Worm (Caenorhabditis elegans): ENCODE data around the gene nlp-50.

Gene nlp-50

ce11 chrII:6764734-6765133 is at the start of gene nlp-50:
TSS of gene nlp-50 (plus strand) at chrII:6765034.
- TF ChIP-seq unc-39 (tag; optimal IDR thresholded peaks at IDR 0.05) (no peak), ceh-82 (tag; optimal IDR thresholded peaks at IDR 0.05) (no peak), nhr-23 (tag; optimal IDR thresholded peaks at IDR 0.05) (no peak), nhr-237 (tag; optimal IDR thresholded peaks at IDR 0.05) (no peak), peb-1 (tag; optimal IDR thresholded peaks at IDR 0.05) (no peak), elt-1 (tag; optimal IDR thresholded peaks at IDR 0.05) (no peak), crh-2 (tag; optimal IDR thresholded peaks at IDR 0.05) (no peak), dmd-4 (tag; optimal IDR thresholded peaks at IDR 0.05) (no peak)

DNA sequence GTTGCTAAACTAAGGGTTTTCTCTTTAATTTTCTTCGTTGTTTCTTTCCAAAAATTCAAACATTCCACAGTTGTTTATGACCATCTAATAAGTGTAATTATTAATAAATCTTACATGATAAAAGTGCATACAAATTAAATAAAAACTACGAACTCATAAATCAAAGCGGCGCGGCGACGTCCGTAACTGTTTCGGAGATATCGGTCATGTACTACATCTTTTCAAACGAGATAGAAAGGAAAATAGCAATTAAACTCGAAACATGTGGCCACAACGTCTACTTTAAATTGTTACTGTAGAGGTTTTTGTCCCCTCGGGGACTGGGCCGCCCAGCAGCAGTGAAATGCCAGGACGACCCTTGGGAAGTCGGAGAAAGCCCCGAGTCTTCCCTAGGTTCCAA is 49.0 kb upstream of the nlp-50 start:
- TF ChIP-seq sma-9 (GFP tag; optimal IDR thresholded peaks at IDR 0.05) (peak; percentile 59), sma-9 (tag; optimal IDR thresholded peaks at IDR 0.05) (no peak), aly-2 (tag; optimal IDR thresholded peaks at IDR 0.05) (no peak), nhr-21 (tag; optimal IDR thresholded peaks at IDR 0.05) (peak; percentile 42), nhr-10 (tag; optimal IDR thresholded peaks at IDR 0.05) (no peak)

DNA sequence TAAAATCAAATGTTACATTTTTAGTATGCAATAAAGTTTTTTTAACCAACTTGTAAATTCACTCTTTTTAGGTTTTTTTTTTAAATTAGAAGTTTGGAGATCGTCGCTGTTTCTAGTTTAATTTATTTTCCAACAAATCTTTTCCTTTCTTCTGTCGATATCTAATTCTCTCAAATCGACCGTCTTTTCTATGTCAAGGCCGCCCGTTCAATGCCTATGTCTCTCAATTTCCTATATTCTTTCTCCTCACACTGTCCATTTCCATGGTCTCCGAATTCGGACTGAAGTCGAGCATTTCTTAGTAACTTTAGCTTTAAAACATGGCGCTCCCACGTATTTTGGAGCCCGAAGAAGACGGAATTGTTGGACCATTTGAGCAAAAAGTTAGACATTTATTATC is 48.2 kb upstream of the nlp-50 start, which contains the start of the genes T14B4.5 and T14B4.20:
Gene T14B4.5 (plus strand): TSS at position 226 of the 400 bp plus-strand sequence.
Gene T14B4.20 (plus strand): TSS at position 264 of the 400 bp plus-strand sequence.
- TF ChIP-seq fos-1 (tag; optimal IDR thresholded peaks at IDR 0.05) (no peak), ztf-4 (tag; optimal IDR thresholded peaks at IDR 0.05) (no peak), nhr-25 (tag; optimal IDR thresholded peaks at IDR 0.05) (no peak), snpc-4 (tag; optimal IDR thresholded peaks at IDR 0.05) (no peak), nhr-237 (tag; optimal IDR thresholded peaks at IDR 0.05) (no peak), nhr-23 (tag; optimal IDR thresholded peaks at IDR 0.05) (no peak), Y55F3AM.14 (GFP tag; optimal IDR thresholded peaks at IDR 0.05) (no peak), nhr-6 (tag; optimal IDR thresholded peaks at IDR 0.05) (no peak), crh-2 (tag; optimal IDR thresholded peaks at IDR 0.05) (no peak), nhr-129 (tag; optimal IDR thresholded peaks at IDR 0.05) (no peak), lsy-2 (tag; optimal IDR thresholded peaks at IDR 0.05) (no peak), ceh-16 (tag; optimal IDR thresholded peaks at IDR 0.05) (no peak), egl-27 (tag; optimal IDR thresholded peaks at IDR 0.05) (no peak), skn-1 (tag; optimal IDR thresholded peaks at IDR 0.05) (no peak), aly-2 (tag; optimal IDR thresholded peaks at IDR 0.05) (no peak), blmp-1 (tag; optimal IDR thresholded peaks at IDR 0.05; ENCODE audit: insufficient read depth) (no peak), elt-1 (tag; optimal IDR thresholded peaks at IDR 0.05) (no peak)

- TF ChIP-seq alr-1 (tag; optimal IDR thresholded peaks at IDR 0.05) (no peak), R02D3.7 (tag; optimal IDR thresholded peaks at IDR 0.05) (no peak), egl-27 (tag; optimal IDR thresholded peaks at IDR 0.05) (no peak), ztf-4 (tag; optimal IDR thresholded peaks at IDR 0.05) (no peak), ZK546.5 (tag; optimal IDR thresholded peaks at IDR 0.05) (no peak), elt-3 (tag; optimal IDR thresholded peaks at IDR 0.05) (no peak)
Measured at ce11 chrII:6718221-6718620, 46.6 kb upstream of the nlp-50 start, which contains the start of gene tsp-10. TSS of gene tsp-10 (plus strand) at chrII:6718586.

DNA sequence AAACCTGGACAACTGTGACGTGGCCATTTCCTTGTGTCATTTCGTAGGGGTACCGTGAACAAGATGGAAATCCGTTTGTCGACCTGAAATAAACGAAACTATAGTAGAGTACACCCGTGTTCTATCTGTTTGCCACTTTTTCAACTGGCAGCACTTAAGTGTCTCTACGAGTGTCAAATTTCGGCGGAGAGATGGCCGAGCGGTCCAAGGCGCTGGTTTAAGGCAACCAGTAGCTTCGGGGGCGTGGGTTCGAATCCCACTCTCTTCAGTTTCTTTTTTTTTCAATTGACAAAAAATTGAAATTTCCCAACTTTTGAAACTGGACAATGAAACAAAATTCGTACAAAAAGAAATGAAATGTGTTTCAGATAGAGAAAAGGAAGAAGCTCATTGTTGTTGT is 43.3 kb upstream of the nlp-50 start:
- TF ChIP-seq mbf-1 (tag; optimal IDR thresholded peaks at IDR 0.05), result no peak
- TF ChIP-seq nhr-129 (tag; optimal IDR thresholded peaks at IDR 0.05), result peak; percentile 54
- TF ChIP-seq nhr-6 (tag; optimal IDR thresholded peaks at IDR 0.05), result no peak
- TF ChIP-seq lsy-2 (tag; optimal IDR thresholded peaks at IDR 0.05), result peak in 1 of 2 experiments; percentile 39
- peak; percentile 3 for TF ChIP-seq F13H6.1 (tag; optimal IDR thresholded peaks at IDR 0.05)
- no peak for TF ChIP-seq sma-3 (GFP tag; optimal IDR thresholded peaks at IDR 0.05)
- TF ChIP-seq lin-39 (tag; optimal IDR thresholded peaks at IDR 0.05), result no peak
- TF ChIP-seq ztf-11 (tag; optimal IDR thresholded peaks at IDR 0.05), result no peak
- TF ChIP-seq nhr-25 (tag; optimal IDR thresholded peaks at IDR 0.05), result no peak
- TF ChIP-seq nhr-23 (tag; optimal IDR thresholded peaks at IDR 0.05), result no peak
- TF ChIP-seq skn-1 (tag; optimal IDR thresholded peaks at IDR 0.05), result no peak
- TF ChIP-seq elt-1 (tag; optimal IDR thresholded peaks at IDR 0.05), result no peak
- no peak for TF ChIP-seq nhr-12 (tag; optimal IDR thresholded peaks at IDR 0.05)
- no peak for TF ChIP-seq ama-1 (optimal IDR thresholded peaks at IDR 0.05)
- TF ChIP-seq nhr-10 (tag; optimal IDR thresholded peaks at IDR 0.05), result no peak
- TF ChIP-seq elt-3 (tag; optimal IDR thresholded peaks at IDR 0.05), result no peak
- TF ChIP-seq ztf-4 (tag; optimal IDR thresholded peaks at IDR 0.05), result no peak
- TF ChIP-seq mdl-1 (tag; optimal IDR thresholded peaks at IDR 0.05), result no peak
- TF ChIP-seq ZK546.5 (tag; optimal IDR thresholded peaks at IDR 0.05), result no peak
- no peak for TF ChIP-seq unc-39 (tag; optimal IDR thresholded peaks at IDR 0.05)
- TF ChIP-seq zag-1 (tag; optimal IDR thresholded peaks at IDR 0.05), result no peak
- no peak for TF ChIP-seq nhr-21 (tag; optimal IDR thresholded peaks at IDR 0.05)
- TF ChIP-seq C34F6.9 (tag; optimal IDR thresholded peaks at IDR 0.05), result peak; percentile 23
- TF ChIP-seq ceh-82 (tag; optimal IDR thresholded peaks at IDR 0.05), result no peak
- no peak for TF ChIP-seq egl-27 (tag; optimal IDR thresholded peaks at IDR 0.05)
- no peak for TF ChIP-seq dmd-4 (tag; optimal IDR thresholded peaks at IDR 0.05)
- TF ChIP-seq ceh-16 (tag; optimal IDR thresholded peaks at IDR 0.05), result no peak
- peak; percentile 30 for TF ChIP-seq crh-2 (tag; optimal IDR thresholded peaks at IDR 0.05)
- TF ChIP-seq nhr-77 (tag; optimal IDR thresholded peaks at IDR 0.05), result no peak
- no peak for TF ChIP-seq mab-5 (tag; optimal IDR thresholded peaks at IDR 0.05)
- no peak for TF ChIP-seq unc-55 (GFP tag; optimal IDR thresholded peaks at IDR 0.05)
- peak; percentile 11 for TF ChIP-seq sma-9 (GFP tag; optimal IDR thresholded peaks at IDR 0.05)
- TF ChIP-seq sma-9 (tag; optimal IDR thresholded peaks at IDR 0.05), result no peak
- TF ChIP-seq nhr-237 (tag; optimal IDR thresholded peaks at IDR 0.05), result no peak
- no peak for TF ChIP-seq R02D3.7 (tag; optimal IDR thresholded peaks at IDR 0.05)
- no peak for TF ChIP-seq nhr-11 (tag; optimal IDR thresholded peaks at IDR 0.05)
- no peak for TF ChIP-seq alr-1 (tag; optimal IDR thresholded peaks at IDR 0.05)

All from whole organism, L2 larva.